Fruit fly (Drosophila melanogaster) whole organism, embryonic: ENCODE results near the gene Spec2.

Experiments used
- Ada2b ChIP-seq: fragments of 200-800 bp; sonication (Bioruptor generic); IDR thresholded peaks from 2 replicates; pipeline ENCODE4 v1.3.6; 2022; ENCODE audit warnings: missing biosample characterization, missing genetic modification characterization
- Atf-2 ChIP-seq: fragments of 200-800 bp; sonication (Bioruptor generic); optimal IDR thresholded peaks from 2 replicates; lab custom pipeline; 2016; ENCODE audit warnings: missing biosample characterization, missing genetic modification characterization
- CG10274 ChIP-seq: fragments of 200-800 bp; sonication (Bioruptor generic); optimal IDR thresholded peaks from 3 replicates; lab custom pipeline; 2017; ENCODE audit warnings: missing biosample characterization, mild to moderate bottlenecking, missing genetic modification characterization
- CG11093 ChIP-seq: fragments of 200-800 bp; sonication (Bioruptor generic); IDR thresholded peaks from 3 replicates; pipeline ENCODE4 v1.3.6; 2022; ENCODE audit warnings: missing biosample characterization, missing genetic modification characterization
- CG12659 ChIP-seq: fragments of 200-800 bp; sonication (Bioruptor generic); optimal IDR thresholded peaks from 3 replicates; lab custom pipeline; 2017; ENCODE audit warnings: mild to moderate bottlenecking, missing biosample characterization, missing genetic modification reagents, missing genetic modification characterization
- CG15514 ChIP-seq: fragments of 200-800 bp; sonication (Bioruptor generic); optimal IDR thresholded peaks from 3 replicates; lab custom pipeline; 2017; ENCODE audit warnings: missing biosample characterization, missing genetic modification characterization, mild to moderate bottlenecking, moderate library complexity, missing genetic modification reagents
- CG1603 ChIP-seq: fragments of 200-800 bp; sonication (Bioruptor generic); optimal IDR thresholded peaks from 2 replicates; lab custom pipeline; 2019; ENCODE audit warnings: missing biosample characterization, mild to moderate bottlenecking, missing genetic modification characterization, moderate library complexity
- CG2116 ChIP-seq: fragments of 200-800 bp; sonication (Bioruptor generic); optimal IDR thresholded peaks from 3 replicates; lab custom pipeline; 2018; ENCODE audit warnings: missing biosample characterization, mild to moderate bottlenecking, missing genetic modification characterization
- CG34376 ChIP-seq: fragments of 200-800 bp; sonication (Bioruptor generic); optimal IDR thresholded peaks from 2 replicates; lab custom pipeline; 2018; ENCODE audit warnings: missing biosample characterization, mild to moderate bottlenecking, missing genetic modification characterization
- CG3838 ChIP-seq: fragments of 200-800 bp; sonication (Bioruptor generic); optimal IDR thresholded peaks from 3 replicates; lab custom pipeline; 2016; ENCODE audit warnings: missing biosample characterization, missing genetic modification characterization
- CG6254 ChIP-seq: fragments of 200-800 bp; sonication (Bioruptor generic); optimal IDR thresholded peaks from 3 replicates; lab custom pipeline; 2017; ENCODE audit warnings: mild to moderate bottlenecking, missing biosample characterization, missing genetic modification reagents, missing genetic modification characterization
- CG8281 ChIP-seq: fragments of 200-800 bp; sonication (Bioruptor generic); optimal IDR thresholded peaks from 2 replicates; lab custom pipeline; 2018; ENCODE audit warnings: missing biosample characterization, mild to moderate bottlenecking, missing genetic modification characterization, moderate library complexity
- CG9437 ChIP-seq: fragments of 200-800 bp; sonication (Bioruptor generic); optimal IDR thresholded peaks from 2 replicates; lab custom pipeline; 2018; ENCODE audit warnings: missing biosample characterization, mild to moderate bottlenecking, missing genetic modification characterization
- CG9817 ChIP-seq: fragments of 200-800 bp; sonication (Bioruptor generic); optimal IDR thresholded peaks from 2 replicates; lab custom pipeline; 2018; ENCODE audit warnings: missing biosample characterization, mild to moderate bottlenecking, missing genetic modification characterization, moderate library complexity
- CG9932 ChIP-seq: fragments of 200-800 bp; sonication (Bioruptor generic); IDR thresholded peaks from 2 replicates; pipeline ENCODE4 v1.3.6; 2022; ENCODE audit warnings: missing biosample characterization, missing genetic modification characterization
- Camta ChIP-seq: fragments of 200-800 bp; sonication (Bioruptor generic); optimal IDR thresholded peaks from 2 replicates; lab custom pipeline; 2016; ENCODE audit warnings: missing biosample characterization, missing genetic modification characterization
- D ChIP-seq, 2 experiments: fragments of 200-800 bp in 1 of 2; fragments of >200 bp in 1 of 2; sonication (Bioruptor generic) in 1 of 2; optimal IDR thresholded peaks; 2 replicates in 1 of 2; 3 replicates in 1 of 2; lab custom pipeline; 2017; ENCODE audit warnings: mild to moderate bottlenecking in 1 of 2, missing biosample characterization in 1 of 2, missing genetic modification characterization in 1 of 2, missing genetic modification reagents in 1 of 2
- Doc3 ChIP-seq: fragments of 200-800 bp; sonication (Bioruptor generic); IDR thresholded peaks from 3 replicates; pipeline ENCODE4 v1.3.6; 2022; ENCODE audit warnings: missing biosample characterization, missing genetic modification characterization; ENCODE audit not compliant: partially characterized antibody
- E2f2 ChIP-seq: fragments of 200-800 bp; sonication (Bioruptor generic); IDR thresholded peaks from 2 replicates; pipeline ENCODE4 v1.3.6; 2022; ENCODE audit warnings: missing biosample characterization, missing genetic modification characterization
- Ets97D ChIP-seq: fragments of 200-800 bp; sonication (Bioruptor generic); optimal IDR thresholded peaks from 3 replicates; lab custom pipeline; 2016; ENCODE audit warnings: missing biosample characterization, missing genetic modification characterization
- HLH3B ChIP-seq: fragments of 200-800 bp; sonication (Bioruptor generic); IDR thresholded peaks from 2 replicates; pipeline ENCODE4 v1.3.6; 2022; ENCODE audit warnings: missing biosample characterization, missing genetic modification characterization
- Hr51 ChIP-seq, 2 experiments: fragments of 200-800 bp; sonication (Bioruptor generic); optimal IDR thresholded peaks; 2 replicates in 1 of 2; 3 replicates in 1 of 2; lab custom pipeline; 2016 to 2018; ENCODE audit warnings: missing biosample characterization in 2 of 2, missing genetic modification characterization in 2 of 2, mild to moderate bottlenecking in 1 of 2, moderate library complexity in 1 of 2
- Poxn ChIP-seq: fragments of 200-800 bp; sonication (Bioruptor generic); IDR thresholded peaks from 2 replicates; pipeline ENCODE4 v1.3.6; 2022; ENCODE audit warnings: missing biosample characterization, missing genetic modification characterization
- Side ChIP-seq: fragments of 200-800 bp; sonication (Bioruptor generic); optimal IDR thresholded peaks from 2 replicates; lab custom pipeline; 2016; ENCODE audit warnings: missing biosample characterization, missing genetic modification characterization
- ac ChIP-seq: fragments of 200-800 bp; sonication (Bioruptor generic); optimal IDR thresholded peaks from 3 replicates; lab custom pipeline; 2017; ENCODE audit warnings: missing biosample characterization, mild to moderate bottlenecking, missing genetic modification characterization
- amos ChIP-seq: fragments of 200-800 bp; sonication (Bioruptor generic); IDR thresholded peaks from 2 replicates; pipeline ENCODE4 v1.3.6; 2022; ENCODE audit warnings: missing biosample characterization, missing genetic modification characterization; ENCODE audit not compliant: partially characterized antibody
- aop ChIP-seq: fragments of 200-800 bp; sonication (Bioruptor generic); IDR thresholded peaks from 2 replicates; pipeline ENCODE4 v1.3.6; 2022; ENCODE audit warnings: missing biosample characterization, missing genetic modification characterization
- ase ChIP-seq: fragments of 200-800 bp; sonication (Bioruptor generic); IDR thresholded peaks from 3 replicates; pipeline ENCODE4 v1.3.6; 2022; ENCODE audit warnings: missing biosample characterization, missing genetic modification characterization
- az2 ChIP-seq: fragments of 200-800 bp; sonication (Bioruptor generic); optimal IDR thresholded peaks from 3 replicates; lab custom pipeline; 2016; ENCODE audit warnings: missing biosample characterization, missing genetic modification characterization
- cg ChIP-seq: fragments of 200-800 bp; sonication (Bioruptor generic); optimal IDR thresholded peaks from 3 replicates; lab custom pipeline; 2019; ENCODE audit warnings: missing biosample characterization, mild to moderate bottlenecking, missing genetic modification characterization, moderate library complexity
- crp ChIP-seq, 2 experiments: fragments of 200-800 bp; sonication (Bioruptor generic); optimal IDR thresholded peaks; 2 replicates in 1 of 2; 3 replicates in 1 of 2; lab custom pipeline; 2017; ENCODE audit warnings: missing biosample characterization in 2 of 2, missing genetic modification characterization in 2 of 2, mild to moderate bottlenecking in 1 of 2, moderate library complexity in 1 of 2
- dysf ChIP-seq: fragments of 200-800 bp; sonication (Bioruptor generic); IDR thresholded peaks from 3 replicates; pipeline ENCODE4 v1.3.6; 2022; ENCODE audit warnings: missing biosample characterization, missing genetic modification characterization
- emc ChIP-seq: fragments of 200-800 bp; sonication (Bioruptor generic); optimal IDR thresholded peaks from 2 replicates; lab custom pipeline; 2016; ENCODE audit warnings: missing biosample characterization, missing genetic modification characterization
- hkb ChIP-seq, 2 experiments: fragments of 200-800 bp in 1 of 2; fragments of >200 bp in 1 of 2; sonication (Bioruptor generic) in 1 of 2; IDR thresholded peaks in 1 of 2; optimal IDR thresholded peaks in 1 of 2; 2 replicates each; pipeline versions ENCODE4 v1.3.6 to Lab custom; 2017 to 2022; ENCODE audit warnings: missing biosample characterization in 1 of 2, missing genetic modification characterization in 1 of 2
- kay ChIP-seq: fragments of 200-800 bp; sonication (Bioruptor generic); optimal IDR thresholded peaks from 2 replicates; lab custom pipeline; 2016; ENCODE audit warnings: missing biosample characterization, missing genetic modification characterization
- knrl ChIP-seq: fragments of 200-800 bp; sonication (Bioruptor generic); IDR thresholded peaks from 3 replicates; pipeline ENCODE4 v1.3.6; 2022; ENCODE audit warnings: missing biosample characterization, missing genetic modification characterization; ENCODE audit not compliant: partially characterized antibody
- lmd ChIP-seq: fragments of 200-800 bp; sonication (Bioruptor generic); IDR thresholded peaks from 2 replicates; pipeline ENCODE4 v1.3.6; 2022; ENCODE audit warnings: missing biosample characterization, missing genetic modification characterization
- odd ChIP-seq: fragments of 200-800 bp; sonication (Bioruptor generic); optimal IDR thresholded peaks from 2 replicates; lab custom pipeline; 2017; ENCODE audit warnings: missing biosample characterization, mild to moderate bottlenecking, missing genetic modification characterization
- psq ChIP-seq: fragments of 200-800 bp; sonication (Bioruptor generic); optimal IDR thresholded peaks from 2 replicates; lab custom pipeline; 2017; ENCODE audit warnings: missing biosample characterization, missing genetic modification characterization
- row ChIP-seq: fragments of 200-800 bp; sonication (Bioruptor generic); IDR thresholded peaks from 3 replicates; pipeline ENCODE4 v1.3.6; 2022; ENCODE audit warnings: missing biosample characterization, missing genetic modification characterization
- sc ChIP-seq, 3 experiments: fragments of >200 bp in 2 of 3; fragments of 200-800 bp in 1 of 3; sonication (Bioruptor generic) in 1 of 3; optimal IDR thresholded peaks; 2 replicates in 2 of 3; 3 replicates in 1 of 3; lab custom pipeline; 2017; ENCODE audit warnings: mild to moderate bottlenecking in 1 of 3, missing biosample characterization in 1 of 3, missing genetic modification characterization in 1 of 3, missing genetic modification reagents in 1 of 3
- sens ChIP-seq: fragments of 200-800 bp; sonication (Bioruptor generic); peaks from one replicate; lab custom pipeline; 2016; ENCODE audit warnings: missing biosample characterization, missing genetic modification characterization
- sim ChIP-seq: fragments of 200-800 bp; sonication (Bioruptor generic); IDR thresholded peaks from 2 replicates; pipeline ENCODE4 v1.3.6; 2022; ENCODE audit warnings: missing biosample characterization, missing genetic modification characterization
- sqz ChIP-seq: fragments of 200-800 bp; sonication (Bioruptor generic); optimal IDR thresholded peaks from 3 replicates; lab custom pipeline; 2018; ENCODE audit warnings: missing biosample characterization, mild to moderate bottlenecking, missing genetic modification characterization
- usp ChIP-seq: fragments of >200 bp; optimal IDR thresholded peaks from 2 replicates; lab custom pipeline; 2017; ENCODE audit warnings: missing biosample characterization, missing genetic modification characterization
- vfl ChIP-seq: fragments of 200-800 bp; sonication (Bioruptor generic); optimal IDR thresholded peaks from 2 replicates; lab custom pipeline; 2016; ENCODE audit warnings: missing biosample characterization, missing genetic modification characterization
- yki ChIP-seq: fragments of >200 bp; optimal IDR thresholded peaks from 3 replicates; lab custom pipeline; 2018
- zen ChIP-seq: fragments of 200-800 bp; sonication (Bioruptor generic); optimal IDR thresholded peaks from 3 replicates; lab custom pipeline; 2018; ENCODE audit warnings: missing biosample characterization, mild to moderate bottlenecking, missing genetic modification characterization, moderate library complexity

Gene Spec2

dm6 chr3R:5658984-5659802 lies 35.3 kb upstream of the Spec2 start (continued):
- peak; percentile 90 for TF ChIP-seq CG10274 (GFP tag; lab: Kevin White, UChicago)
- TF ChIP-seq Side (GFP tag; lab: Kevin White, UChicago): no peak
- TF ChIP-seq E2f2 (GFP tag; lab: Robert Waterston, UW): no peak
- TF ChIP-seq cg (GFP tag; lab: Kevin White, UChicago): peak; percentile 94
- no peak; the same call in 1 of the 2 replicates for TF ChIP-seq Ada2b (GFP tag; lab: Robert Waterston, UW)
- no peak for TF ChIP-seq sim (GFP tag; lab: Robert Waterston, UW)
- no peak for TF ChIP-seq kay (GFP tag; lab: Kevin White, UChicago)
- TF ChIP-seq CG1603 (tag; lab: Kevin White, UChicago): peak; percentile 24
- TF ChIP-seq ase: no peak
- peak; percentile 24 for TF ChIP-seq D (optimal IDR thresholded peaks at IDR 0.05; lab: Kevin White, UChicago)
- TF ChIP-seq D (GFP tag; optimal IDR thresholded peaks at IDR 0.05; lab: Kevin White, UChicago): no peak
- TF ChIP-seq CG6254: no peak
- TF ChIP-seq vfl (GFP tag; lab: Kevin White, UChicago): no peak
- TF ChIP-seq zen (tag; lab: Kevin White, UChicago): peak; percentile 25
- peak; percentile 42; the same call in 1 of the 2 replicates for TF ChIP-seq CG9932 (GFP tag; lab: Robert Waterston, UW)
- TF ChIP-seq ac: no peak
- no peak for TF ChIP-seq hkb (optimal IDR thresholded peaks at IDR 0.05; lab: Kevin White, UChicago)
- TF ChIP-seq hkb (GFP tag; IDR thresholded peaks at IDR 0.05; lab: Robert Waterston, UW): no peak
- TF ChIP-seq CG9817 (tag; lab: Kevin White, UChicago): no peak
- no peak for TF ChIP-seq CG3838 (GFP tag; lab: Kevin White, UChicago)
- no peak for TF ChIP-seq CG9437
- TF ChIP-seq Atf-2: no peak
- peak; percentile 60 for TF ChIP-seq sens (GFP tag; lab: Kevin White, UChicago)
- no peak for TF ChIP-seq Ets97D (GFP tag; lab: Kevin White, UChicago)
- TF ChIP-seq CG12659 (GFP tag; lab: Kevin White, UChicago): no peak
- TF ChIP-seq Doc3 (GFP tag; lab: Robert Waterston, UW): no peak
- peak; percentile 70 for TF ChIP-seq CG34376 (GFP tag; lab: Kevin White, UChicago)
- TF ChIP-seq CG11093: no peak
- no peak for TF ChIP-seq CG8281 (tag; lab: Kevin White, UChicago)
- no peak for TF ChIP-seq yki
- no peak for TF ChIP-seq HLH3B (GFP tag; lab: Robert Waterston, UW)
- no peak for TF ChIP-seq Hr51 (GFP tag; optimal IDR thresholded peaks at IDR 0.05; lab: Kevin White, UChicago)
- TF ChIP-seq Camta (GFP tag; lab: Kevin White, UChicago): no peak
- TF ChIP-seq amos (GFP tag; lab: Robert Waterston, UW): peak; percentile 54
- no peak for TF ChIP-seq CG15514 (GFP tag; lab: Kevin White, UChicago)
- peak; percentile 36 for TF ChIP-seq CG2116 (GFP tag; lab: Kevin White, UChicago)
- TF ChIP-seq az2: no peak
- TF ChIP-seq odd (GFP tag; lab: Kevin White, UChicago): no peak
- peak; percentile 28; the same call in 1 of the 3 replicates for TF ChIP-seq row (GFP tag; lab: Robert Waterston, UW)
- no peak for TF ChIP-seq sc (optimal IDR thresholded peaks at IDR 0.05; lab: Kevin White, UChicago)
- TF ChIP-seq sc (GFP tag; optimal IDR thresholded peaks at IDR 0.05; lab: Kevin White, UChicago): no peak
- no peak for TF ChIP-seq aop (GFP tag; lab: Robert Waterston, UW)
- TF ChIP-seq dysf (GFP tag; lab: Robert Waterston, UW): peak; percentile 43; the same call in 1 of the 3 replicates
- TF ChIP-seq psq: no peak
- TF ChIP-seq usp (GFP tag; lab: Kevin White, UChicago): no peak
- 0 out of 2 replicates have a peak, but pooled peaks have one; percentile 4 for TF ChIP-seq lmd (GFP tag; lab: Robert Waterston, UW)
- no peak for TF ChIP-seq sqz (GFP tag; lab: Kevin White, UChicago)
- TF ChIP-seq emc (GFP tag; lab: Kevin White, UChicago): no peak
- TF ChIP-seq crp (GFP tag; optimal IDR thresholded peaks at IDR 0.05; lab: Kevin White, UChicago): peak in 1 of 2 experiments; percentile 20
- TF ChIP-seq Poxn (GFP tag; lab: Robert Waterston, UW): no peak
- peak; percentile 36; the same call in 2 of the 3 replicates for TF ChIP-seq knrl (GFP tag; lab: Robert Waterston, UW)
